Fruit fly (Drosophila melanogaster) S2 (cell line): ENCODE measurements around the gene hmw.

Source experiments
- CG8478 ChIP-seq: fragments of >200 bp; optimal IDR thresholded peaks from 2 replicates; lab custom pipeline; 2018
- CTCF ChIP-seq, 2 experiments: fragments of >200 bp; optimal IDR thresholded peaks; 2 replicates each; lab custom pipeline; 2018

DNA sequence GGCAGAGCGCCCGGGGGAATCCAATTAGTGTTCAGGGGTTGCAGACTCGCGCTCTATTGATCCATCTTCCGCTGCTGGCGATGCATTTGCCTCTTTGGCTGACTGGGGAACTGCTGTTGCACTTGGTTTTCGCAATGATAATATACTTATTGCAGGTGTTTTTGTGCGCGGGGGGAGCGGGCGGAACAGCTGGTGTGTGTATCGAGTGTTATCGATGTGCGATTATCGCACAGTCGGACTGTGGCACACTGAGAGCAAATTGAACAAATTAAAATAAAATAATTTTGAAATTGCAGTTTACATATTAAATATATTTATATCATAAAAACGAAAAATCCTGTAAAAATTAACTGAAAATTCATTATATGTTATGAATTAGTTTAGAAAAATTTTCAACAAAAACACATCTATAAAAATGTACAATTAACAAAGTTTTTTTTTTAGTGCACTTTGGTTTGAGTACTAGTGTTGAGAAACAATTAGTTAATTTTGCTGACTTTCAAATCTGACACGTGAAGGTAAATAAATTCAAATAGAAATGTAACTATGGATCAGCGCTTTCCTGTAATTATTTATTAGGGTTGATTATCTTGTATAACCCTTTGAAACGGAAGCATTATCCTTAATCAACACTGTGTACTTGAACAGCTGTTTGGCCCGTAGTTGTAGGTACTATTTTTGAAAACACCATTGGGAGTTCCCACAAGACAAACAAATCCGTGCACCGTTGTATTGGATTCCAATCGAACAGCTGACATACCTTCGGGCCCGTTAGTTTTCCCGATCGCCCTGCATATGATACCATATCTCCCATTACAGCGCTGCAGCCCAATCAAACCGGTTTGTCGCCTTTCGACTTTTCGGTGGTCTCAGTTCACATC, 41.0 kb downstream of the hmw start, which contains the start of the genes Wdr37 and koko:
- TF ChIP-seq CG8478 (no peak), CTCF (optimal IDR thresholded peaks at IDR 0.05; lab: Kevin White, UChicago) (no peak)
